Worm (Caenorhabditis elegans) whole organism, L3 larva: Measurements from ENCODE around the gene T01D1.7.
A peak's percentile ranks its signal among the peaks of the same experiment; 100 is the strongest.

Source experiments
- R02D3.7 ChIP-seq: fragments of 150-350 bp; optimal IDR thresholded peaks from 2 replicates; lab custom pipeline; 2014; ENCODE audit warnings: missing biosample characterization, missing genetic modification characterization
- aly-2 ChIP-seq: fragments of 150-350 bp; optimal IDR thresholded peaks from 2 replicates; lab custom pipeline; 2014; ENCODE audit warnings: missing biosample characterization, missing genetic modification characterization
- ama-1 ChIP-seq: fragments of 150-350 bp; optimal IDR thresholded peaks from 2 replicates; lab custom pipeline; 2018
- ceh-28 ChIP-seq: fragments of 150-350 bp; optimal IDR thresholded peaks from 2 replicates; lab custom pipeline; 2014; ENCODE audit warnings: missing biosample characterization, missing genetic modification reagents, missing genetic modification characterization
- ceh-82 ChIP-seq: fragments of 150-350 bp; optimal IDR thresholded peaks from 2 replicates; lab custom pipeline; 2014; ENCODE audit warnings: missing biosample characterization, missing genetic modification characterization
- elt-1 ChIP-seq: fragments of 150-350 bp; optimal IDR thresholded peaks from 2 replicates; lab custom pipeline; 2014; ENCODE audit warnings: missing biosample characterization, missing genetic modification characterization
- elt-2 ChIP-seq: sonication (generic microtip); optimal IDR thresholded peaks from 2 replicates; lab custom pipeline; 2016; ENCODE audit warnings: missing genetic modification reagents, mild to moderate bottlenecking, missing genetic modification characterization, missing compliant biosample characterization
- elt-3 ChIP-seq, 3 experiments: fragments of 150-350 bp in 1 of 3; sonication (generic microtip) in 2 of 3; optimal IDR thresholded peaks; 2 replicates in 2 of 3; 4 replicates in 1 of 3; lab custom pipeline; 2014 to 2017; ENCODE audit warnings: missing biosample characterization in 3 of 3, missing genetic modification characterization in 3 of 3
- eor-1 ChIP-seq, 2 experiments: fragments of 150-350 bp; optimal IDR thresholded peaks; 2 replicates each; lab custom pipeline; 2014 to 2018; ENCODE audit warnings: missing biosample characterization in 2 of 2, missing genetic modification characterization in 2 of 2
- fkh-10 ChIP-seq: sonication (generic microtip); optimal IDR thresholded peaks from 2 replicates; lab custom pipeline; 2017; ENCODE audit warnings: missing biosample characterization, missing genetic modification reagents, missing genetic modification characterization
- hmg-11 ChIP-seq: sonication (generic microtip); optimal IDR thresholded peaks from 2 replicates; lab custom pipeline; 2016; ENCODE audit warnings: missing genetic modification characterization, missing compliant biosample characterization
- jun-1 ChIP-seq: fragments of 150-350 bp; optimal IDR thresholded peaks from 2 replicates; lab custom pipeline; 2014; ENCODE audit warnings: missing biosample characterization, missing genetic modification reagents, missing genetic modification characterization
- lin-15B ChIP-seq: fragments of 150-350 bp; optimal IDR thresholded peaks from 2 replicates; lab custom pipeline; 2014; ENCODE audit warnings: missing biosample characterization, missing genetic modification characterization
- mdl-1 ChIP-seq: fragments of 150-350 bp; optimal IDR thresholded peaks from 2 replicates; lab custom pipeline; 2014; ENCODE audit warnings: missing biosample characterization, missing genetic modification characterization
- mml-1 ChIP-seq: fragments of 150-350 bp; sonication (generic microtip); optimal IDR thresholded peaks from 3 replicates; lab custom pipeline; 2014; ENCODE audit warnings: missing biosample characterization, missing genetic modification characterization
- nfya-1 ChIP-seq: sonication (generic microtip); optimal IDR thresholded peaks from 2 replicates; lab custom pipeline; 2017; ENCODE audit warnings: missing genetic modification characterization, mild to moderate bottlenecking, missing compliant biosample characterization, antibody characterized with exemption, moderate library complexity; ENCODE audit not compliant: insufficient read depth
- nhr-11 ChIP-seq: fragments of 150-350 bp; optimal IDR thresholded peaks from 2 replicates; lab custom pipeline; 2014; ENCODE audit warnings: missing biosample characterization, missing genetic modification characterization
- nhr-12 ChIP-seq: fragments of 150-350 bp; optimal IDR thresholded peaks from 2 replicates; lab custom pipeline; 2014; ENCODE audit warnings: missing biosample characterization, missing genetic modification characterization
- nhr-23 ChIP-seq: fragments of 150-350 bp; optimal IDR thresholded peaks from 2 replicates; lab custom pipeline; 2014; ENCODE audit warnings: missing biosample characterization, missing genetic modification reagents, missing genetic modification characterization
- nhr-237 ChIP-seq: fragments of 150-350 bp; optimal IDR thresholded peaks from 2 replicates; lab custom pipeline; 2014; ENCODE audit warnings: missing biosample characterization, missing genetic modification characterization
- nhr-25 ChIP-seq: sonication (generic microtip); optimal IDR thresholded peaks from 2 replicates; lab custom pipeline; 2017; ENCODE audit warnings: missing biosample characterization, missing genetic modification characterization
- nhr-28 ChIP-seq: fragments of 150-350 bp; optimal IDR thresholded peaks from 2 replicates; lab custom pipeline; 2014; ENCODE audit warnings: missing biosample characterization, missing genetic modification characterization
- nhr-43 ChIP-seq: sonication (generic microtip); optimal IDR thresholded peaks from 2 replicates; lab custom pipeline; 2016; ENCODE audit warnings: mild to moderate bottlenecking, missing genetic modification characterization, missing compliant biosample characterization; ENCODE audit not compliant: poor library complexity, severe bottlenecking
- pha-4 ChIP-seq: fragments of 150-350 bp; optimal IDR thresholded peaks from 2 replicates; lab custom pipeline; 2014; ENCODE audit warnings: missing biosample characterization, missing genetic modification reagents, missing genetic modification characterization
- pqm-1 ChIP-seq: fragments of 150-350 bp; optimal IDR thresholded peaks from 2 replicates; lab custom pipeline; 2017; ENCODE audit warnings: missing biosample characterization, missing genetic modification characterization, inconsistent platforms
- sea-2 ChIP-seq: fragments of 150-350 bp; sonication (generic microtip); optimal IDR thresholded peaks from 4 replicates; lab custom pipeline; 2014; ENCODE audit warnings: missing biosample characterization, missing genetic modification reagents, missing genetic modification characterization
- skn-1 ChIP-seq: fragments of 150-350 bp; optimal IDR thresholded peaks from 2 replicates; lab custom pipeline; 2014; ENCODE audit warnings: missing biosample characterization, missing genetic modification characterization
- snpc-4 ChIP-seq: fragments of 150-350 bp; optimal IDR thresholded peaks from 2 replicates; lab custom pipeline; 2014; ENCODE audit warnings: missing biosample characterization, missing genetic modification characterization
- unc-39 ChIP-seq: sonication (generic microtip); optimal IDR thresholded peaks from 4 replicates; lab custom pipeline; 2017; ENCODE audit warnings: missing biosample characterization, missing genetic modification characterization
- zag-1 ChIP-seq: fragments of 150-350 bp; optimal IDR thresholded peaks from 2 replicates; lab custom pipeline; 2014; ENCODE audit warnings: missing biosample characterization, missing genetic modification characterization

Gene T01D1.7

ce11 chrII:162182-162581 is 11.4 kb downstream of the T01D1.7 start, which contains the start of gene etr-1 (continued):
- TF ChIP-seq ama-1: peak; percentile 35
- no peak for TF ChIP-seq unc-39 (tag; lab: Kevin White, UChicago)
- TF ChIP-seq nhr-237 (tag; lab: Kevin White, UChicago): no peak

- TF ChIP-seq nhr-11 (tag; lab: Kevin White, UChicago) (peak; percentile 3), lin-15B (tag; lab: Kevin White, UChicago) (no peak)
- TF ChIP-seq, all 47 proteins: peak for 1
Measured at ce11 chrII:161275-161674, 12.3 kb downstream of the T01D1.7 start.

ce11 chrII:160561-161123 is 12.9 kb downstream of the T01D1.7 start:
- TF ChIP-seq jun-1 (tag; lab: Kevin White, UChicago): no peak
- TF ChIP-seq nhr-23: no peak
- peak; percentile 54 for TF ChIP-seq nhr-11 (tag; lab: Kevin White, UChicago)
- no peak for TF ChIP-seq zag-1
- TF ChIP-seq, all 47 proteins: peak for 1

ce11 chrII:159294-159922 is 14.2 kb downstream of the T01D1.7 start:
- TF ChIP-seq nhr-43 (tag; lab: Kevin White, UChicago) (no peak), elt-1 (tag; lab: Kevin White, UChicago) (no peak), fkh-10 (no peak), snpc-4 (no peak), pha-4 (tag; lab: Kevin White, UChicago) (peak; percentile 48), nhr-23 (peak; percentile 53), zag-1 (no peak), nhr-237 (tag; lab: Kevin White, UChicago) (no peak), R02D3.7 (tag; lab: Kevin White, UChicago) (no peak), unc-39 (tag; lab: Kevin White, UChicago) (no peak), nhr-28 (no peak), nfya-1 (tag; lab: Kevin White, UChicago) (peak; percentile 49), eor-1 (tag; optimal IDR thresholded peaks at IDR 0.05; lab: Kevin White, UChicago) (no peak), mdl-1 (tag; lab: Kevin White, UChicago) (no peak), nhr-12 (tag; lab: Kevin White, UChicago) (no peak), ceh-28 (tag; lab: Kevin White, UChicago) (peak; percentile 79), ama-1 (no peak), aly-2 (tag; lab: Kevin White, UChicago) (no peak), jun-1 (tag; lab: Kevin White, UChicago) (no peak), lin-15B (tag; lab: Kevin White, UChicago) (no peak), elt-2 (tag; lab: Kevin White, UChicago) (peak; percentile 54), nhr-25 (tag; lab: Kevin White, UChicago) (peak; percentile 58), skn-1 (tag; lab: Kevin White, UChicago) (no peak), sea-2 (GFP tag; lab: Kevin White, UChicago) (no peak), pqm-1 (tag; lab: Kevin White, UChicago) (peak; percentile 60), elt-3 (tag; optimal IDR thresholded peaks at IDR 0.05; lab: Kevin White, UChicago) (no peak), mml-1 (tag; lab: Kevin White, UChicago) (no peak), hmg-11 (tag; lab: Kevin White, UChicago) (peak; percentile 3), ceh-82 (tag; lab: Kevin White, UChicago) (no peak)
- TF ChIP-seq, all 47 proteins: peak for 8

- TF ChIP-seq hmg-11 (tag; lab: Kevin White, UChicago): no peak
- TF ChIP-seq nhr-23: peak; percentile 86
- TF ChIP-seq, all 47 proteins: peak for 1
Measured at ce11 chrII:158004-158731, 15.4 kb downstream of the T01D1.7 start.
